Fruit fly (Drosophila melanogaster) whole organism, embryonic: ENCODE results near the gene Ino80.

Experiments used
- Atf-2 ChIP-seq: fragments of 200-800 bp; sonication (Bioruptor generic); optimal IDR thresholded peaks from 2 replicates; lab custom pipeline; 2016; ENCODE audit warnings: missing biosample characterization, missing genetic modification characterization
- Awh ChIP-seq: fragments of 200-800 bp; sonication (Bioruptor generic); IDR thresholded peaks from 2 replicates; pipeline ENCODE4, ENCODE4 v1.3.6; 2022; ENCODE audit warnings: missing biosample characterization, missing genetic modification characterization
- Bdp1 ChIP-seq: fragments of 200-800 bp; sonication (Bioruptor generic); optimal IDR thresholded peaks from 3 replicates; lab custom pipeline; 2016; ENCODE audit warnings: missing biosample characterization, missing genetic modification characterization
- CG10267 ChIP-seq: fragments of 200-800 bp; sonication (Bioruptor generic); optimal IDR thresholded peaks from 2 replicates; lab custom pipeline; 2018; ENCODE audit warnings: missing biosample characterization, mild to moderate bottlenecking, missing genetic modification characterization, moderate library complexity
- CG10366 ChIP-seq: fragments of 200-800 bp; sonication (Bioruptor generic); IDR thresholded peaks from 2 replicates; pipeline ENCODE4 v1.3.6; 2022; ENCODE audit warnings: missing biosample characterization, missing genetic modification characterization
- CG11560 ChIP-seq: fragments of 200-800 bp; sonication (Bioruptor generic); IDR thresholded peaks from 3 replicates; pipeline ENCODE4 v1.3.6; 2022; ENCODE audit warnings: missing biosample characterization, missing genetic modification characterization
- CG13624 ChIP-seq: fragments of 200-800 bp; sonication (Bioruptor generic); optimal IDR thresholded peaks from 2 replicates; lab custom pipeline; 2016; ENCODE audit warnings: missing biosample characterization, missing genetic modification characterization
- CG1647 ChIP-seq: fragments of 200-800 bp; sonication (Bioruptor generic); optimal IDR thresholded peaks from 3 replicates; lab custom pipeline; 2016; ENCODE audit warnings: missing biosample characterization, missing genetic modification characterization
- CG17361 ChIP-seq: fragments of 200-800 bp; sonication (Bioruptor generic); IDR thresholded peaks from 3 replicates; pipeline ENCODE4 v1.3.6; 2022; ENCODE audit warnings: missing biosample characterization, missing genetic modification characterization
- CG1832 ChIP-seq: fragments of 200-800 bp; sonication (Bioruptor generic); optimal IDR thresholded peaks from 2 replicates; lab custom pipeline; 2017; ENCODE audit warnings: missing biosample characterization, mild to moderate bottlenecking, missing genetic modification characterization, inconsistent platforms
- CG2120 ChIP-seq: fragments of 200-800 bp; sonication (Bioruptor generic); optimal IDR thresholded peaks from 3 replicates; lab custom pipeline; 2016; ENCODE audit warnings: missing biosample characterization, missing genetic modification characterization
- CG3065 ChIP-seq: fragments of 200-800 bp; sonication (Bioruptor generic); optimal IDR thresholded peaks from 2 replicates; lab custom pipeline; 2016; ENCODE audit warnings: missing biosample characterization, missing genetic modification characterization
- CG32532 ChIP-seq: fragments of 200-800 bp; sonication (Bioruptor generic); IDR thresholded peaks from 2 replicates; pipeline ENCODE4 v1.3.6; 2022; ENCODE audit warnings: missing biosample characterization, missing genetic modification characterization
- CG3726 ChIP-seq: fragments of 200-800 bp; sonication (Bioruptor generic); IDR thresholded peaks from 3 replicates; pipeline ENCODE4, ENCODE4 v1.3.6; 2022; ENCODE audit warnings: missing biosample characterization, missing genetic modification characterization
- CG42726 ChIP-seq: fragments of 200-800 bp; sonication (Bioruptor generic); IDR thresholded peaks from 2 replicates; pipeline ENCODE4 v1.3.6; 2022; ENCODE audit warnings: missing biosample characterization, missing genetic modification characterization; ENCODE audit not compliant: partially characterized antibody
- CG6654 ChIP-seq: fragments of 200-800 bp; sonication (Bioruptor generic); optimal IDR thresholded peaks from 2 replicates; lab custom pipeline; 2017; ENCODE audit warnings: missing biosample characterization, mild to moderate bottlenecking, missing genetic modification characterization
- CG7357 ChIP-seq: fragments of 200-800 bp; sonication (Bioruptor generic); IDR thresholded peaks from 3 replicates; pipeline ENCODE4 v1.3.6; 2022; ENCODE audit warnings: missing biosample characterization, missing genetic modification characterization
- Camta ChIP-seq: fragments of 200-800 bp; sonication (Bioruptor generic); optimal IDR thresholded peaks from 2 replicates; lab custom pipeline; 2016; ENCODE audit warnings: missing biosample characterization, missing genetic modification characterization
- D ChIP-seq, 2 experiments: fragments of 200-800 bp in 1 of 2; fragments of >200 bp in 1 of 2; sonication (Bioruptor generic) in 1 of 2; optimal IDR thresholded peaks; 2 replicates in 1 of 2; 3 replicates in 1 of 2; lab custom pipeline; 2017; ENCODE audit warnings: mild to moderate bottlenecking in 1 of 2, missing biosample characterization in 1 of 2, missing genetic modification characterization in 1 of 2, missing genetic modification reagents in 1 of 2
- Dad ChIP-seq: fragments of 200-800 bp; sonication (Bioruptor generic); optimal IDR thresholded peaks from 3 replicates; lab custom pipeline; 2016; ENCODE audit warnings: missing biosample characterization, missing genetic modification characterization
- Drgx ChIP-seq: fragments of 200-800 bp; sonication (Bioruptor generic); IDR thresholded peaks from 2 replicates; pipeline ENCODE4 v1.3.6; 2022; ENCODE audit warnings: missing biosample characterization, missing genetic modification characterization
- Ets65A ChIP-seq: fragments of 200-800 bp; sonication (Bioruptor generic); peaks from one replicate; lab custom pipeline; 2016; ENCODE audit warnings: missing biosample characterization, missing genetic modification characterization
- HLH54F ChIP-seq: fragments of 200-800 bp; sonication (Bioruptor generic); optimal IDR thresholded peaks from 3 replicates; lab custom pipeline; 2016; ENCODE audit warnings: missing biosample characterization, missing genetic modification characterization
- Hey ChIP-seq: fragments of 200-800 bp; sonication (Bioruptor generic); optimal IDR thresholded peaks from 3 replicates; lab custom pipeline; 2018; ENCODE audit warnings: missing biosample characterization, mild to moderate bottlenecking, missing genetic modification characterization
- HmgD ChIP-seq: fragments of 200-800 bp; sonication (Bioruptor generic); optimal IDR thresholded peaks from 3 replicates; lab custom pipeline; 2016; ENCODE audit warnings: missing biosample characterization, missing genetic modification characterization
- Lhr ChIP-seq: fragments of 200-800 bp; sonication (Bioruptor generic); optimal IDR thresholded peaks from 3 replicates; lab custom pipeline; 2017; ENCODE audit warnings: mild to moderate bottlenecking, missing biosample characterization, missing genetic modification reagents, missing genetic modification characterization
- Lpt ChIP-seq: fragments of >200 bp; optimal IDR thresholded peaks from 2 replicates; lab custom pipeline; 2018; ENCODE audit warnings: missing biosample characterization, missing genetic modification characterization
- Meics ChIP-seq: fragments of 200-800 bp; sonication (Bioruptor generic); optimal IDR thresholded peaks from 2 replicates; lab custom pipeline; 2017; ENCODE audit warnings: missing biosample characterization, mild to moderate bottlenecking, missing genetic modification characterization
- NFAT ChIP-seq: fragments of 200-800 bp; sonication (Bioruptor generic); IDR thresholded peaks from 2 replicates; pipeline ENCODE4 v1.3.6; 2022; ENCODE audit warnings: missing biosample characterization, missing genetic modification characterization
- Nf-YC ChIP-seq: fragments of 200-800 bp; optimal IDR thresholded peaks from 3 replicates; lab custom pipeline; 2019; ENCODE audit warnings: missing biosample characterization, mild to moderate bottlenecking, missing genetic modification characterization, moderate library complexity
- Poxn ChIP-seq: fragments of 200-800 bp; sonication (Bioruptor generic); IDR thresholded peaks from 2 replicates; pipeline ENCODE4 v1.3.6; 2022; ENCODE audit warnings: missing biosample characterization, missing genetic modification characterization
- Trl ChIP-seq, 3 experiments: fragments of >200 bp in 2 of 3; fragments of 200-800 bp in 1 of 3; sonication (Bioruptor generic) in 1 of 3; optimal IDR thresholded peaks; 2 replicates in 1 of 3; 3 replicates in 2 of 3; lab custom pipeline; 2016 to 2017; ENCODE audit warnings: missing biosample characterization in 1 of 3, missing genetic modification characterization in 1 of 3
- YL-1 ChIP-seq: fragments of 200-800 bp; sonication (Bioruptor generic); optimal IDR thresholded peaks from 3 replicates; lab custom pipeline; 2017; ENCODE audit warnings: missing biosample characterization, mild to moderate bottlenecking, missing genetic modification characterization
- corto ChIP-seq: fragments of 200-800 bp; sonication (Bioruptor generic); optimal IDR thresholded peaks from 2 replicates; lab custom pipeline; 2016; ENCODE audit warnings: missing biosample characterization, mild to moderate bottlenecking, missing genetic modification characterization, moderate library complexity
- dm ChIP-seq: fragments of 200-800 bp; sonication (Bioruptor generic); optimal IDR thresholded peaks from 3 replicates; lab custom pipeline; 2016; ENCODE audit warnings: missing biosample characterization, missing genetic modification characterization
- fd3F ChIP-seq: fragments of 200-800 bp; sonication (Bioruptor generic); optimal IDR thresholded peaks from 2 replicates; lab custom pipeline; 2018; ENCODE audit warnings: missing biosample characterization, mild to moderate bottlenecking, missing genetic modification characterization, moderate library complexity
- hth ChIP-seq: fragments of >200 bp; optimal IDR thresholded peaks from 2 replicates; lab custom pipeline; 2017; ENCODE audit warnings: inconsistent platforms
- insv ChIP-seq, 2 experiments: fragments of 200-800 bp; sonication (Bioruptor generic); optimal IDR thresholded peaks; 3 replicates each; lab custom pipeline; 2016 to 2018; ENCODE audit warnings: missing biosample characterization in 2 of 2, missing genetic modification characterization in 2 of 2
- nom ChIP-seq: fragments of 200-800 bp; sonication (Bioruptor generic); optimal IDR thresholded peaks from 2 replicates; lab custom pipeline; 2017; ENCODE audit warnings: missing biosample characterization, missing genetic modification characterization, mild to moderate bottlenecking, moderate library complexity, missing genetic modification reagents
- p53 ChIP-seq: fragments of 200-800 bp; sonication (Bioruptor generic); optimal IDR thresholded peaks from 2 replicates; lab custom pipeline; 2016; ENCODE audit warnings: missing biosample characterization, missing genetic modification characterization
- pros ChIP-seq: fragments of 200-800 bp; sonication (Bioruptor generic); optimal IDR thresholded peaks from 3 replicates; lab custom pipeline; 2019; ENCODE audit warnings: missing biosample characterization, mild to moderate bottlenecking, missing genetic modification characterization, moderate library complexity
- row ChIP-seq: fragments of 200-800 bp; sonication (Bioruptor generic); IDR thresholded peaks from 3 replicates; pipeline ENCODE4 v1.3.6; 2022; ENCODE audit warnings: missing biosample characterization, missing genetic modification characterization
- run ChIP-seq: fragments of 200-800 bp; sonication (Bioruptor generic); optimal IDR thresholded peaks from 3 replicates; lab custom pipeline; 2018; ENCODE audit warnings: missing biosample characterization, mild to moderate bottlenecking, missing genetic modification characterization
- shn ChIP-seq: fragments of 200-800 bp; sonication (Bioruptor generic); optimal IDR thresholded peaks from 3 replicates; lab custom pipeline; 2016; ENCODE audit warnings: missing biosample characterization, missing genetic modification characterization
- tap ChIP-seq: fragments of 200-800 bp; optimal IDR thresholded peaks from 3 replicates; lab custom pipeline; 2019; ENCODE audit warnings: missing biosample characterization, mild to moderate bottlenecking, missing genetic modification characterization, moderate library complexity
- twi ChIP-seq: fragments of 200-800 bp; optimal IDR thresholded peaks from 2 replicates; lab custom pipeline; 2019; ENCODE audit warnings: missing biosample characterization, mild to moderate bottlenecking, missing genetic modification characterization, moderate library complexity
- unc-4 ChIP-seq: fragments of 200-800 bp; sonication (Bioruptor generic); IDR thresholded peaks from 2 replicates; pipeline ENCODE4 v1.3.6; 2022; ENCODE audit warnings: missing biosample characterization, missing genetic modification characterization; ENCODE audit not compliant: partially characterized antibody

Gene Ino80

dm6 chr3R:19370693-19371092, 32.3 kb downstream of the Ino80 start (continued):
- TF ChIP-seq CG1647 (GFP tag; lab: Kevin White, UChicago), result no peak
- no peak for TF ChIP-seq Camta (GFP tag; lab: Kevin White, UChicago)
- TF ChIP-seq NFAT, result no peak
- no peak for TF ChIP-seq tap
- no peak for TF ChIP-seq Drgx (GFP tag; lab: Robert Waterston, UW)
- TF ChIP-seq CG42726 (GFP tag; lab: Robert Waterston, UW), result no peak

- TF ChIP-seq Ets65A (GFP tag; lab: Kevin White, UChicago) (peak; percentile 91), CG6654 (no peak)
These were observed 33.9 kb downstream of the Ino80 start for dm6 chr3R:19369060-19369459.

dm6 chr3R:19362879-19363278, 40.1 kb downstream of the Ino80 start:
- TF ChIP-seq Awh (GFP tag; lab: Robert Waterston, UW) (no peak), Nf-YC (no peak), p53 (GFP tag; lab: Kevin White, UChicago) (no peak), dm (GFP tag; lab: Kevin White, UChicago) (no peak), fd3F (GFP tag; lab: Kevin White, UChicago) (no peak), Poxn (GFP tag; lab: Robert Waterston, UW) (no peak)
- TF ChIP-seq, all 482 proteins: peak for 0

dm6 chr3R:19353751-19354150, 49.2 kb downstream of the Ino80 start, which contains the start of gene CG43203:
Gene CG43203 (plus strand): TSS chr3R:19354051.
- TF ChIP-seq CG10267 (tag; lab: Kevin White, UChicago), result no peak
- TF ChIP-seq HLH54F, result no peak
- no peak for TF ChIP-seq Hey (tag; lab: Kevin White, UChicago)
- TF ChIP-seq CG3065, result no peak
- TF ChIP-seq Lhr (GFP tag; lab: Kevin White, UChicago), result no peak
- TF ChIP-seq Trl (optimal IDR thresholded peaks at IDR 0.05; lab: Kevin White, UChicago), result no peak
- no peak for TF ChIP-seq Trl (GFP tag; optimal IDR thresholded peaks at IDR 0.05; lab: Kevin White, UChicago)
- no peak for TF ChIP-seq CG11560
- no peak for TF ChIP-seq nom (GFP tag; lab: Kevin White, UChicago)
- no peak for TF ChIP-seq unc-4
- no peak for TF ChIP-seq Meics (GFP tag; lab: Kevin White, UChicago)
- TF ChIP-seq run (tag; lab: Kevin White, UChicago), result no peak
- no peak for TF ChIP-seq CG7357
- no peak for TF ChIP-seq insv (GFP tag; optimal IDR thresholded peaks at IDR 0.05; lab: Kevin White, UChicago)
- TF ChIP-seq Dad, result no peak
- no peak for TF ChIP-seq CG10366 (GFP tag; lab: Robert Waterston, UW)
- TF ChIP-seq Bdp1 (GFP tag; lab: Kevin White, UChicago), result no peak
- TF ChIP-seq CG2120 (GFP tag; lab: Kevin White, UChicago), result no peak
- TF ChIP-seq CG1832 (GFP tag; lab: Kevin White, UChicago), result no peak
- no peak for TF ChIP-seq corto (GFP tag; lab: Kevin White, UChicago)

- TF ChIP-seq Hey (tag; lab: Kevin White, UChicago) (no peak), CG17361 (GFP tag; lab: Robert Waterston, UW) (no peak), CG32532 (no peak), YL-1 (no peak), p53 (GFP tag; lab: Kevin White, UChicago) (no peak), Lpt (GFP tag; lab: Kevin White, UChicago) (no peak), D (optimal IDR thresholded peaks at IDR 0.05; lab: Kevin White, UChicago) (peak; percentile 89), D (GFP tag; optimal IDR thresholded peaks at IDR 0.05; lab: Kevin White, UChicago) (no peak), twi (tag; lab: Kevin White, UChicago) (no peak), CG3726 (GFP tag; lab: Robert Waterston, UW) (no peak), pros (GFP tag; lab: Kevin White, UChicago) (peak; percentile 57), Atf-2 (GFP tag; lab: Kevin White, UChicago) (no peak), HmgD (GFP tag; lab: Kevin White, UChicago) (no peak), shn (GFP tag; lab: Kevin White, UChicago) (no peak), CG13624 (no peak), hth (peak; percentile 25), row (GFP tag; lab: Robert Waterston, UW) (no peak)
These were observed 50.8 kb downstream of the Ino80 start for dm6 chr3R:19352121-19352520.
